Fruit fly (Drosophila melanogaster) whole organism, embryonic: ENCODE measurements around the gene Sfp26Ad.

ENCODE experiments used
- Abd-B ChIP-seq: fragments of 200-800 bp; sonication (Bioruptor generic); optimal IDR thresholded peaks from 2 replicates; lab custom pipeline; 2018; ENCODE audit warnings: missing biosample characterization, mild to moderate bottlenecking, missing genetic modification characterization, moderate library complexity
- B-H1 ChIP-seq: fragments of 200-800 bp; sonication (Bioruptor generic); IDR thresholded peaks from 3 replicates; pipeline ENCODE4 v1.3.6; 2022; ENCODE audit warnings: missing biosample characterization, missing genetic modification characterization
- Bdp1 ChIP-seq: fragments of 200-800 bp; sonication (Bioruptor generic); optimal IDR thresholded peaks from 3 replicates; lab custom pipeline; 2016; ENCODE audit warnings: missing biosample characterization, missing genetic modification characterization
- Blimp-1 ChIP-seq: fragments of 200-800 bp; sonication (Bioruptor generic); optimal IDR thresholded peaks from 3 replicates; lab custom pipeline; 2018; ENCODE audit warnings: missing biosample characterization, missing genetic modification characterization, mild to moderate bottlenecking, moderate library complexity, missing genetic modification reagents
- CG10431 ChIP-seq: fragments of 200-800 bp; sonication (Bioruptor generic); optimal IDR thresholded peaks from 3 replicates; lab custom pipeline; 2018; ENCODE audit warnings: missing biosample characterization, mild to moderate bottlenecking, missing genetic modification characterization
- CG12155 ChIP-seq: fragments of 200-800 bp; sonication (Bioruptor generic); optimal IDR thresholded peaks from 3 replicates; lab custom pipeline; 2016; ENCODE audit warnings: missing biosample characterization, missing genetic modification characterization
- CG12391 ChIP-seq: fragments of 200-800 bp; sonication (Bioruptor generic); optimal IDR thresholded peaks from 3 replicates; lab custom pipeline; 2018; ENCODE audit warnings: missing biosample characterization, mild to moderate bottlenecking, missing genetic modification characterization, moderate library complexity
- CG12942 ChIP-seq: fragments of 200-800 bp; sonication (Bioruptor generic); optimal IDR thresholded peaks from 3 replicates; lab custom pipeline; 2016; ENCODE audit warnings: missing biosample characterization, missing genetic modification characterization
- CG13287 ChIP-seq: fragments of 200-800 bp; sonication (Bioruptor generic); IDR thresholded peaks from 2 replicates; pipeline ENCODE4 v1.3.6; 2022; ENCODE audit warnings: missing biosample characterization, missing genetic modification characterization; ENCODE audit not compliant: partially characterized antibody
- CG14014 ChIP-seq: fragments of 200-800 bp; sonication (Bioruptor generic); IDR thresholded peaks from 2 replicates; pipeline ENCODE4 v1.3.6; 2022; ENCODE audit warnings: missing biosample characterization, missing genetic modification characterization
- CG16815 ChIP-seq: fragments of 200-800 bp; sonication (Bioruptor generic); optimal IDR thresholded peaks from 3 replicates; lab custom pipeline; 2017; ENCODE audit warnings: missing biosample characterization, mild to moderate bottlenecking, missing genetic modification characterization
- CG2199 ChIP-seq: fragments of 200-800 bp; sonication (Bioruptor generic); IDR thresholded peaks from 3 replicates; pipeline ENCODE4 v1.3.6; 2022; ENCODE audit warnings: missing biosample characterization, missing genetic modification characterization
- CG31365 ChIP-seq: fragments of 200-800 bp; sonication (Bioruptor generic); optimal IDR thresholded peaks from 2 replicates; lab custom pipeline; 2018; ENCODE audit warnings: missing biosample characterization, mild to moderate bottlenecking, missing genetic modification characterization
- CG3163 ChIP-seq: fragments of 200-800 bp; sonication (Bioruptor generic); optimal IDR thresholded peaks from 3 replicates; lab custom pipeline; 2016; ENCODE audit warnings: missing biosample characterization, missing genetic modification characterization
- CG32772 ChIP-seq: fragments of 200-800 bp; sonication (Bioruptor generic); IDR thresholded peaks from 2 replicates; pipeline ENCODE4 v1.3.6; 2022; ENCODE audit warnings: missing biosample characterization, missing genetic modification characterization
- CG3281 ChIP-seq: fragments of 200-800 bp; sonication (Bioruptor generic); optimal IDR thresholded peaks from 3 replicates; lab custom pipeline; 2017; ENCODE audit warnings: missing biosample characterization, mild to moderate bottlenecking, missing genetic modification characterization
- CG4820 ChIP-seq: fragments of 200-800 bp; sonication (Bioruptor generic); optimal IDR thresholded peaks from 3 replicates; lab custom pipeline; 2016; ENCODE audit warnings: missing biosample characterization, missing genetic modification characterization
- CTCF ChIP-seq: fragments of 200-800 bp; sonication (Bioruptor generic); optimal IDR thresholded peaks from 2 replicates; lab custom pipeline; 2017; ENCODE audit warnings: missing biosample characterization, mild to moderate bottlenecking, missing genetic modification characterization, moderate library complexity
- CrebB ChIP-seq: fragments of 200-800 bp; sonication (Bioruptor generic); optimal IDR thresholded peaks from 3 replicates; lab custom pipeline; 2018; ENCODE audit warnings: missing biosample characterization, mild to moderate bottlenecking, missing genetic modification characterization
- D19B ChIP-seq: fragments of 200-800 bp; sonication (Bioruptor generic); optimal IDR thresholded peaks from 2 replicates; lab custom pipeline; 2017; ENCODE audit warnings: missing biosample characterization, mild to moderate bottlenecking, missing genetic modification characterization
- Dip2 ChIP-seq: fragments of 200-800 bp; sonication (Bioruptor generic); IDR thresholded peaks from 2 replicates; pipeline ENCODE4 v1.3.6; 2022; ENCODE audit warnings: missing biosample characterization, missing genetic modification characterization
- Dp ChIP-seq: fragments of 200-800 bp; sonication (Bioruptor generic); optimal IDR thresholded peaks from 2 replicates; lab custom pipeline; 2018; ENCODE audit warnings: missing biosample characterization, mild to moderate bottlenecking, missing genetic modification characterization, moderate library complexity
- Eip74EF ChIP-seq, 2 experiments: fragments of 200-800 bp in 1 of 2; fragments of >200 bp in 1 of 2; sonication (Bioruptor generic) in 1 of 2; optimal IDR thresholded peaks; 2 replicates each; lab custom pipeline; 2017 to 2019; ENCODE audit warnings: missing biosample characterization in 2 of 2, missing genetic modification characterization in 2 of 2, mild to moderate bottlenecking in 1 of 2, moderate library complexity in 1 of 2
- Fer3 ChIP-seq: fragments of 200-800 bp; sonication (Bioruptor generic); optimal IDR thresholded peaks from 2 replicates; lab custom pipeline; 2018; ENCODE audit warnings: missing biosample characterization, mild to moderate bottlenecking, missing genetic modification characterization, moderate library complexity
- Hr51 ChIP-seq, 2 experiments: fragments of 200-800 bp; sonication (Bioruptor generic); optimal IDR thresholded peaks; 2 replicates in 1 of 2; 3 replicates in 1 of 2; lab custom pipeline; 2016 to 2018; ENCODE audit warnings: missing biosample characterization in 2 of 2, missing genetic modification characterization in 2 of 2, mild to moderate bottlenecking in 1 of 2, moderate library complexity in 1 of 2
- MESR4 ChIP-seq: fragments of 200-800 bp; sonication (Bioruptor generic); optimal IDR thresholded peaks from 2 replicates; lab custom pipeline; 2018; ENCODE audit warnings: missing biosample characterization, mild to moderate bottlenecking, missing genetic modification characterization, moderate library complexity
- MTF-1 ChIP-seq: fragments of 200-800 bp; sonication (Bioruptor generic); optimal IDR thresholded peaks from 2 replicates; lab custom pipeline; 2018; ENCODE audit warnings: missing biosample characterization, mild to moderate bottlenecking, missing genetic modification characterization, borderline replicate concordance
- NC2β ChIP-seq: fragments of 200-800 bp; sonication (Bioruptor generic); optimal IDR thresholded peaks from 2 replicates; lab custom pipeline; 2016; ENCODE audit warnings: missing biosample characterization, missing genetic modification characterization
- Nf-YC ChIP-seq: fragments of 200-800 bp; optimal IDR thresholded peaks from 3 replicates; lab custom pipeline; 2019; ENCODE audit warnings: missing biosample characterization, mild to moderate bottlenecking, missing genetic modification characterization, moderate library complexity
- Optix ChIP-seq: fragments of 200-800 bp; sonication (Bioruptor generic); IDR thresholded peaks from 3 replicates; pipeline ENCODE4 v1.3.6; 2022; ENCODE audit warnings: missing biosample characterization, missing genetic modification characterization
- Pdp1 ChIP-seq, 2 experiments: fragments of 200-800 bp; sonication (Bioruptor generic); optimal IDR thresholded peaks; 3 replicates each; lab custom pipeline; 2016; ENCODE audit warnings: missing biosample characterization in 2 of 2, missing genetic modification characterization in 2 of 2, mild to moderate bottlenecking in 1 of 2, moderate library complexity in 1 of 2
- Sox100B ChIP-seq: fragments of 200-800 bp; sonication (Bioruptor generic); optimal IDR thresholded peaks from 3 replicates; lab custom pipeline; 2018; ENCODE audit warnings: missing biosample characterization, mild to moderate bottlenecking, missing genetic modification characterization
- Stat92E ChIP-seq, 3 experiments: fragments of >200 bp in 2 of 3; fragments of 200-800 bp in 1 of 3; sonication (Bioruptor generic) in 1 of 3; optimal IDR thresholded peaks; 2 replicates each; lab custom pipeline; 2017 to 2019; ENCODE audit warnings: missing biosample characterization in 3 of 3, missing genetic modification characterization in 3 of 3, mild to moderate bottlenecking in 1 of 3, moderate library complexity in 1 of 3
- ap ChIP-seq: fragments of 200-800 bp; sonication (Bioruptor generic); IDR thresholded peaks from 2 replicates; pipeline ENCODE4 v1.3.6; 2022; ENCODE audit warnings: missing biosample characterization, missing genetic modification characterization
- bsh ChIP-seq, 2 experiments: fragments of 200-800 bp; sonication (Bioruptor generic); optimal IDR thresholded peaks; 2 replicates each; lab custom pipeline; 2017 to 2018; ENCODE audit warnings: mild to moderate bottlenecking in 2 of 2, missing biosample characterization in 2 of 2, missing genetic modification characterization in 2 of 2, moderate library complexity in 1 of 2
- corto ChIP-seq: fragments of 200-800 bp; sonication (Bioruptor generic); optimal IDR thresholded peaks from 2 replicates; lab custom pipeline; 2016; ENCODE audit warnings: missing biosample characterization, mild to moderate bottlenecking, missing genetic modification characterization, moderate library complexity
- ham ChIP-seq: fragments of 200-800 bp; sonication (Bioruptor generic); IDR thresholded peaks from 2 replicates; pipeline ENCODE4 v1.3.6; 2022; ENCODE audit warnings: missing biosample characterization, missing genetic modification characterization
- inv ChIP-seq: fragments of 200-800 bp; sonication (Bioruptor generic); IDR thresholded peaks from 2 replicates; pipeline ENCODE4 v1.3.6; 2022; ENCODE audit warnings: missing biosample characterization, missing genetic modification characterization; ENCODE audit not compliant: partially characterized antibody
- kah ChIP-seq: fragments of 200-800 bp; sonication (Bioruptor generic); optimal IDR thresholded peaks from 2 replicates; lab custom pipeline; 2018; ENCODE audit warnings: missing biosample characterization, mild to moderate bottlenecking, missing genetic modification characterization
- lilli ChIP-seq: fragments of 200-800 bp; sonication (Bioruptor generic); optimal IDR thresholded peaks from 3 replicates; lab custom pipeline; 2016; ENCODE audit warnings: missing biosample characterization, missing genetic modification characterization
- mirr ChIP-seq: fragments of 200-800 bp; sonication (Bioruptor generic); optimal IDR thresholded peaks from 3 replicates; lab custom pipeline; 2018; ENCODE audit warnings: missing biosample characterization, mild to moderate bottlenecking, missing genetic modification characterization
- nom ChIP-seq: fragments of 200-800 bp; sonication (Bioruptor generic); optimal IDR thresholded peaks from 2 replicates; lab custom pipeline; 2017; ENCODE audit warnings: missing biosample characterization, missing genetic modification characterization, mild to moderate bottlenecking, moderate library complexity, missing genetic modification reagents
- salm ChIP-seq: fragments of 200-800 bp; sonication (Bioruptor generic); optimal IDR thresholded peaks from 2 replicates; lab custom pipeline; 2018; ENCODE audit warnings: missing biosample characterization, mild to moderate bottlenecking, missing genetic modification characterization
- schlank ChIP-seq: fragments of 200-800 bp; sonication (Bioruptor generic); optimal IDR thresholded peaks from 2 replicates; lab custom pipeline; 2018; ENCODE audit warnings: missing biosample characterization, mild to moderate bottlenecking, missing genetic modification characterization
- sim ChIP-seq: fragments of 200-800 bp; sonication (Bioruptor generic); IDR thresholded peaks from 2 replicates; pipeline ENCODE4 v1.3.6; 2022; ENCODE audit warnings: missing biosample characterization, missing genetic modification characterization
- so ChIP-seq: fragments of 200-800 bp; sonication (Bioruptor generic); IDR thresholded peaks from 3 replicates; pipeline ENCODE4 v1.3.6; 2022; ENCODE audit warnings: missing biosample characterization, missing genetic modification characterization
- vfl ChIP-seq: fragments of 200-800 bp; sonication (Bioruptor generic); optimal IDR thresholded peaks from 2 replicates; lab custom pipeline; 2016; ENCODE audit warnings: missing biosample characterization, missing genetic modification characterization
- wek ChIP-seq: fragments of 200-800 bp; sonication (Bioruptor generic); optimal IDR thresholded peaks from 3 replicates; lab custom pipeline; 2018; ENCODE audit warnings: missing biosample characterization, mild to moderate bottlenecking, missing genetic modification characterization, moderate library complexity

Sfp26Ad gene

DNA sequence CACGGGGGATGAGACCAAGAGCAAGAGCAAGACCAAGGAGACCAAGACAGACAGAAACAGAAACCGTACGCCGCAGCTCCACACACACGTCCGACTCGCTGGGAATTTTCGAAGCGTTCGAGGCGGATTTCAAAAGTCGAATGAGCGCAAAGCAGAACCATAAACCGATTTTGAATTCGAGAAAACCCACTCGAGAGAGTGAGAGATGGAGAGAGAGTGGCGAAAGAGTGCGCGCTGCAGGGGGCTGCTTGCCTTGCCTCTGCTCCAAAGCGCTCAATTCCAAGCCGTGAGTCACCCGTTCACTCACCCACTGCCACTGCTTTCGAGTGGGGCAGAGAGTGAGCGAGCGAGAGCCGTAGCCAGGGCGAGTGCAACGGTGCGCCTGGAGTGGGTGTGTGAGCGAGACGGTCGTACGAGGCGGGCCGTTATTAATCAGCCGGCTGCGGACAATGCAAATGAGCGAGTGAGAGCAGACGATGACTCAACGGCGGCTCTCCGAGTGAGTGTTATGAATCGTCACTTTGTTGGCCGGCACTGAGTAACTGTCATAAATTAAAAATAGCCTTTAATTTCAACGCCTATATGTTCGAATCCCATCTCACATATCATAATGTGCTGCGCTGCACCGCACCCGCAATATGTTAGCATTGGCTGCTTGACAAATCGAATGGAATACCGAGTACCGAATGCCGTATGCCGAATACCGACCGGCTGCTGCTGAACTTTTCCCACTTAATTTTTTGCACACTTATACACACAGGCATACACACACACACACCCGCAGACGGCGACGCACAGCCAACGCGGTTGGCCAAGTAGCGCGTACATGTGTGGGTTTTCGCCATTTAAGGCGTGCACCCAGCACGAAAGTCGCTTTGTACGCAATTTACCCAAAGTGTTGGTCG, 37.1 kb upstream of the Sfp26Ad start (continued):
- TF ChIP-seq vfl (GFP tag; lab: Kevin White, UChicago) (no peak), CG12391 (tag; lab: Kevin White, UChicago) (peak; percentile 8), MTF-1 (GFP tag; lab: Kevin White, UChicago) (peak; percentile 49), CG12155 (GFP tag; lab: Kevin White, UChicago) (no peak), CG3281 (GFP tag; lab: Kevin White, UChicago) (peak; percentile 34), CTCF (no peak), Sox100B (GFP tag; lab: Kevin White, UChicago) (no peak), sim (GFP tag; lab: Robert Waterston, UW) (no peak), ap (no peak), Hr51 (GFP tag; optimal IDR thresholded peaks at IDR 0.05; lab: Kevin White, UChicago) (peak in 1 of 2 experiments; percentile 7), so (GFP tag; lab: Robert Waterston, UW) (no peak), kah (GFP tag; lab: Kevin White, UChicago) (peak; percentile 9), Dip2 (GFP tag; lab: Robert Waterston, UW) (no peak), NC2β (GFP tag; lab: Kevin White, UChicago) (peak; percentile 28), CG16815 (no peak), CG4820 (GFP tag; lab: Kevin White, UChicago) (no peak), MESR4 (GFP tag; lab: Kevin White, UChicago) (no peak), Pdp1 (GFP tag; optimal IDR thresholded peaks at IDR 0.05; lab: Kevin White, UChicago) (peak in 1 of 2 experiments; percentile 19), inv (GFP tag; lab: Robert Waterston, UW) (no peak), B-H1 (GFP tag; lab: Robert Waterston, UW) (no peak), Eip74EF (GFP tag; optimal IDR thresholded peaks at IDR 0.05; lab: Kevin White, UChicago) (peak in 1 of 2 experiments; percentile 62), CG10431 (peak; percentile 35), D19B (GFP tag; lab: Kevin White, UChicago) (no peak), Abd-B (GFP tag; lab: Kevin White, UChicago) (no peak), CG14014 (GFP tag; lab: Robert Waterston, UW) (no peak), lilli (GFP tag; lab: Kevin White, UChicago) (peak; percentile 9), schlank (tag; lab: Kevin White, UChicago) (no peak), CG12942 (GFP tag; lab: Kevin White, UChicago) (no peak), Bdp1 (GFP tag; lab: Kevin White, UChicago) (no peak), ham (GFP tag; lab: Robert Waterston, UW) (no peak), nom (peak; percentile 85), CG32772 (no peak), corto (no peak), Blimp-1 (peak; percentile 4), Nf-YC (tag; lab: Kevin White, UChicago) (no peak), Dp (GFP tag; lab: Kevin White, UChicago) (no peak), mirr (GFP tag; lab: Kevin White, UChicago) (peak; percentile 56), wek (GFP tag; lab: Kevin White, UChicago) (peak; percentile 57), CG3163 (GFP tag; lab: Kevin White, UChicago) (peak; percentile 56), CrebB (tag; lab: Kevin White, UChicago) (no peak), bsh (GFP tag; optimal IDR thresholded peaks at IDR 0.05; lab: Kevin White, UChicago) (peak; percentile 16 to 27), CG2199 (GFP tag; lab: Robert Waterston, UW) (no peak), Optix (no peak), salm (tag; lab: Kevin White, UChicago) (peak; percentile 42), Stat92E (GFP tag; optimal IDR thresholded peaks at IDR 0.05; lab: Kevin White, UChicago) (peak in 1 of 3 experiments; percentile 79), CG31365 (tag; lab: Kevin White, UChicago) (peak; percentile 39), Fer3 (tag; lab: Kevin White, UChicago) (no peak), CG13287 (GFP tag; lab: Robert Waterston, UW) (no peak)
